Worm (Caenorhabditis elegans): ENCODE data around the gene dpf-1.
A peak's percentile ranks its signal among the peaks of the same experiment; 100 is the strongest.

Gene dpf-1

ce11 chrV:15448865-15449264 is 22.3 kb upstream of the dpf-1 start, which contains the start of gene T26H5.14:
T26H5.14 (plus strand) TSS chrV:15449165.
- no peak for TF ChIP-seq ceh-36 (tag; optimal IDR thresholded peaks at IDR 0.05)
- no peak for TF ChIP-seq hmbx-1 (tag; optimal IDR thresholded peaks at IDR 0.05)
- no peak for TF ChIP-seq ama-1 (optimal IDR thresholded peaks at IDR 0.05)
- no peak for TF ChIP-seq pes-1 (GFP tag; IDR thresholded peaks at IDR 0.05)
- no peak for TF ChIP-seq hmg-4 (GFP tag; optimal IDR thresholded peaks at IDR 0.05)
- TF ChIP-seq ceh-13 (GFP tag; optimal IDR thresholded peaks at IDR 0.05) = no peak
- TF ChIP-seq tbx-37 (GFP tag; conservative IDR thresholded peaks at IDR 0.05) = no peak
- no peak for TF ChIP-seq sea-1 (GFP tag; conservative IDR thresholded peaks at IDR 0.05)

- no peak for TF ChIP-seq hnd-1 (tag; optimal IDR thresholded peaks at IDR 0.05)
- TF ChIP-seq flt-1 (GFP tag; IDR thresholded peaks at IDR 0.05) = no peak
- no peak for TF ChIP-seq hmbx-1 (tag; optimal IDR thresholded peaks at IDR 0.05)
- no peak for TF ChIP-seq sea-1 (GFP tag; conservative IDR thresholded peaks at IDR 0.05)
- no peak for TF ChIP-seq ceh-13 (GFP tag; optimal IDR thresholded peaks at IDR 0.05)
- TF ChIP-seq ets-7 (tag; optimal IDR thresholded peaks at IDR 0.05) = no peak
- no peak for TF ChIP-seq pes-1 (GFP tag; IDR thresholded peaks at IDR 0.05)
Observed at ce11 chrV:15451421-15451820, 19.7 kb upstream of the dpf-1 start, which contains the start of gene srw-33. srw-33 (minus strand) TSS chrV:15451521.

ce11 chrV:15454322-15454721 is 16.8 kb upstream of the dpf-1 start:
- TF ChIP-seq tbx-11 (GFP tag; IDR thresholded peaks at IDR 0.05) (no peak), ceh-13 (GFP tag; optimal IDR thresholded peaks at IDR 0.05) (no peak), aly-1 (tag; optimal IDR thresholded peaks at IDR 0.05) (no peak), ceh-36 (tag; optimal IDR thresholded peaks at IDR 0.05) (no peak), B0310.2 (tag; optimal IDR thresholded peaks at IDR 0.05) (no peak), hmg-4 (GFP tag; optimal IDR thresholded peaks at IDR 0.05) (no peak), F13C5.2 (tag; optimal IDR thresholded peaks at IDR 0.05) (no peak), sea-1 (GFP tag; conservative IDR thresholded peaks at IDR 0.05) (no peak), ama-1 (optimal IDR thresholded peaks at IDR 0.05) (no peak), tra-4 (tag; optimal IDR thresholded peaks at IDR 0.05) (no peak), scrt-1 (GFP tag; IDR thresholded peaks at IDR 0.05) (no peak), tbx-37 (GFP tag; conservative IDR thresholded peaks at IDR 0.05) (no peak), ets-7 (tag; optimal IDR thresholded peaks at IDR 0.05) (no peak)

DNA sequence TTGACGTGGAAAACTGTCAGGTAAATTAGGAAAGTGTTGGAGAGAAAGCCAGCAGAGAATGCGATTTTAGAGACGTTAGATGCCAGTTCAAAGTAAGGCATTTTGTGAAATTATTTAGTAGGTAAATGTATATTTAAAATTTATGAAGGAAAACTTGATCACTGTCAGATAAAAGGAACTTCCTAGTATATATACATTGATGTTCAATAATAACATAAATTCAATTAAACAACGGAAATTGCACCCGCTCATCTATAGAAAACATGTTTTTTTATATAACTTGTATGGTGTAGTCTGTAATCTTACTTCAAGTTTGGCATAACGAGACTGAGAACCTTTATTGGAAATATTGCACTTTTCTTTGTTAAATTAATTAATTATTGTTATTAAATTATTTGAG is 12.0 kb upstream of the dpf-1 start, which contains the start of gene str-71:
Gene str-71 (minus strand): TSS at position 101 of the 400 bp plus-strand sequence.
- no peak for TF ChIP-seq ceh-36 (tag; optimal IDR thresholded peaks at IDR 0.05)
- no peak for TF ChIP-seq tbx-11 (GFP tag; IDR thresholded peaks at IDR 0.05)
- no peak for TF ChIP-seq hmg-4 (GFP tag; optimal IDR thresholded peaks at IDR 0.05)
- no peak for TF ChIP-seq ama-1 (optimal IDR thresholded peaks at IDR 0.05)
- no peak for TF ChIP-seq F13C5.2 (tag; optimal IDR thresholded peaks at IDR 0.05)

DNA sequence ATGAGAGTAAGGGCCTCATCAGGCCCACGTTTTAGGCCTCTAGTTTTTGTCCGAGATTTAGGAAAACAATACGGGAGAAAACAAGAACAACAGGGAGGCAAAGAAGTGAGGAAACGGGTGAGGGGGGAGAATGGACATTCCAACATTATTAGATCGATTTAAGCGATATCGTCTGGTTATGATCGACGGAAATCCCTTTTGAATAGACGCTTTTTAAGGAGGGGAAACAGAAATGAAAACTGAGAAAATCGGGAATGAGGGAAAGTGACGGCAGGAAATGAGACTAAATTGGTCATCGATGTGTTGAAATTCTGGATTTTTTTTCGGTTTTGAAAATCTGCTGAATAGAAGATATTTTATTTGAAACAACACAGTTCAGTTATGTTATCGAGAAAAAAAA is 6.7 kb upstream of the dpf-1 start, which contains the start of gene rocf-1:
Gene rocf-1 (minus strand): TSS at position 101 of the 400 bp plus-strand sequence.
- TF ChIP-seq hmg-4 (GFP tag; optimal IDR thresholded peaks at IDR 0.05) = no peak

DNA sequence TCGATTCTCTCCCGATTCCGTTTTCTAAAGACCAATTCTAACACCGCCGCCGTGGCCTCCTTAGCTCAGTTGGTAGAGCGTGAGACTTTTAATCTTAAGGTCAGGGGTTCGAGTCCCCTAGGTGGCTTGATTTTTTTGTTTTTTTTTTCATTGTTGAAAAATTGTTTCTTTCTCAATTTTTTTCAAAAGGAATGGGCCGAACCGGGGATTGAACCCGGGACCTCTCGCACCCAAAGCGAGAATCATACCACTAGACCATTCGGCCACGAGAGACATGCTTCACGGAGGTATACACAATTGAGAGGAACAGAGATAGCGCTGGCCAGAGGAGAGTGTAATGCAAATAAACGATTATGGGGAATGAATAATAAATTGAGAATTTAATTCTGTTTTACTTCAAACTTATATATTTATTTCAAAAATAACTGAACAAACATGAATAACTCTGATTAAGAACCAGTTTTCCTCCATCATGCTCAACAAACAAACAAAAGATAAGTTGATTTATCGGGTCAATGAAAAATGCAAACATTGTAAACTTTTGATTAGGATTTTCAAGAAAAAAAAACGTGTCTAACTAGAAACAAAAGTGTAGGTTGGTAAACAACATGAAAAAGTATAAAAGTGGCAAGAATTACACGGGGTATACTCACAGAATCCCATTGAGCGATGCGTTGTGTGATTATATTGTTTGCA is 5.9 kb upstream of the dpf-1 start, which contains the start of gene pqn-71:
Gene pqn-71 (plus strand): TSS at position 646 of the 696 bp plus-strand sequence.
- TF ChIP-seq ets-7 (tag; optimal IDR thresholded peaks at IDR 0.05) = peak; percentile 67
- peak; percentile 57 for TF ChIP-seq B0310.2 (tag; optimal IDR thresholded peaks at IDR 0.05)
- TF ChIP-seq ceh-13 (GFP tag; optimal IDR thresholded peaks at IDR 0.05) = peak; percentile 55
- TF ChIP-seq ceh-36 (tag; optimal IDR thresholded peaks at IDR 0.05) = peak; percentile 74
- TF ChIP-seq hnd-1 (tag; optimal IDR thresholded peaks at IDR 0.05) = peak; percentile 69
- TF ChIP-seq ama-1 (optimal IDR thresholded peaks at IDR 0.05) = no peak
- peak; percentile 77 for TF ChIP-seq tra-4 (tag; optimal IDR thresholded peaks at IDR 0.05)
- peak; percentile 81 for TF ChIP-seq aly-1 (tag; optimal IDR thresholded peaks at IDR 0.05)
- peak; percentile 72 for TF ChIP-seq tbx-37 (GFP tag; conservative IDR thresholded peaks at IDR 0.05)
- TF ChIP-seq tbx-11 (GFP tag; IDR thresholded peaks at IDR 0.05) = peak; percentile 78
- TF ChIP-seq pes-1 (GFP tag; IDR thresholded peaks at IDR 0.05) = peak; percentile 86
- peak; percentile 86 for TF ChIP-seq sea-1 (GFP tag; conservative IDR thresholded peaks at IDR 0.05)
- peak; percentile 65 for TF ChIP-seq hmbx-1 (tag; optimal IDR thresholded peaks at IDR 0.05)
- TF ChIP-seq hmg-4 (GFP tag; optimal IDR thresholded peaks at IDR 0.05) = peak; percentile 94
- peak; percentile 83 for TF ChIP-seq scrt-1 (GFP tag; IDR thresholded peaks at IDR 0.05)
- TF ChIP-seq flt-1 (GFP tag; IDR thresholded peaks at IDR 0.05) = peak; percentile 67
- TF ChIP-seq F13C5.2 (tag; optimal IDR thresholded peaks at IDR 0.05) = peak; percentile 93

ce11 chrV:15466017-15466416 is 5.1 kb upstream of the dpf-1 start:
- TF ChIP-seq F13C5.2 (tag; optimal IDR thresholded peaks at IDR 0.05) (no peak), hmg-4 (GFP tag; optimal IDR thresholded peaks at IDR 0.05) (no peak), ceh-36 (tag; optimal IDR thresholded peaks at IDR 0.05) (no peak), sea-1 (GFP tag; conservative IDR thresholded peaks at IDR 0.05) (no peak), tra-4 (tag; optimal IDR thresholded peaks at IDR 0.05) (no peak), hmbx-1 (tag; optimal IDR thresholded peaks at IDR 0.05) (no peak), ama-1 (optimal IDR thresholded peaks at IDR 0.05) (no peak), ets-7 (tag; optimal IDR thresholded peaks at IDR 0.05) (no peak), pes-1 (GFP tag; IDR thresholded peaks at IDR 0.05) (no peak), tbx-37 (GFP tag; conservative IDR thresholded peaks at IDR 0.05) (no peak), aly-1 (tag; optimal IDR thresholded peaks at IDR 0.05) (no peak), B0310.2 (tag; optimal IDR thresholded peaks at IDR 0.05) (no peak), ceh-13 (GFP tag; optimal IDR thresholded peaks at IDR 0.05) (no peak), hnd-1 (tag; optimal IDR thresholded peaks at IDR 0.05) (no peak), flt-1 (GFP tag; IDR thresholded peaks at IDR 0.05) (no peak), scrt-1 (GFP tag; IDR thresholded peaks at IDR 0.05) (no peak), tbx-11 (GFP tag; IDR thresholded peaks at IDR 0.05) (no peak)

- TF ChIP-seq ets-7 (tag; optimal IDR thresholded peaks at IDR 0.05) = no peak
Observed at ce11 chrV:15466719-15467118, 4.4 kb upstream of the dpf-1 start.
